Fruit fly (Drosophila melanogaster) whole organism, embryonic: Measurements from ENCODE around the gene NC2beta.

Experiments used
- Abd-B ChIP-seq: fragments of 200-800 bp; sonication (Bioruptor generic); optimal IDR thresholded peaks from 2 replicates; lab custom pipeline; 2018; ENCODE audit warnings: missing biosample characterization, mild to moderate bottlenecking, missing genetic modification characterization, moderate library complexity
- CG10274 ChIP-seq: fragments of 200-800 bp; sonication (Bioruptor generic); optimal IDR thresholded peaks from 3 replicates; lab custom pipeline; 2017; ENCODE audit warnings: missing biosample characterization, mild to moderate bottlenecking, missing genetic modification characterization
- CG10462 ChIP-seq: fragments of 200-800 bp; sonication (Bioruptor generic); optimal IDR thresholded peaks from 2 replicates; lab custom pipeline; 2016; ENCODE audit warnings: missing biosample characterization, missing genetic modification characterization
- CG11560 ChIP-seq: fragments of 200-800 bp; sonication (Bioruptor generic); IDR thresholded peaks from 3 replicates; pipeline ENCODE4 v1.3.6; 2022; ENCODE audit warnings: missing biosample characterization, missing genetic modification characterization
- CG13287 ChIP-seq: fragments of 200-800 bp; sonication (Bioruptor generic); IDR thresholded peaks from 2 replicates; pipeline ENCODE4 v1.3.6; 2022; ENCODE audit warnings: missing biosample characterization, missing genetic modification characterization; ENCODE audit not compliant: partially characterized antibody
- CG15514 ChIP-seq: fragments of 200-800 bp; sonication (Bioruptor generic); optimal IDR thresholded peaks from 3 replicates; lab custom pipeline; 2017; ENCODE audit warnings: missing biosample characterization, missing genetic modification characterization, mild to moderate bottlenecking, moderate library complexity, missing genetic modification reagents
- CG17568 ChIP-seq: fragments of 200-800 bp; sonication (Bioruptor generic); optimal IDR thresholded peaks from 2 replicates; lab custom pipeline; 2018; ENCODE audit warnings: missing biosample characterization, mild to moderate bottlenecking, missing genetic modification characterization, moderate library complexity
- CG30431 ChIP-seq: fragments of 200-800 bp; sonication (Bioruptor generic); optimal IDR thresholded peaks from 2 replicates; lab custom pipeline; 2017; ENCODE audit warnings: missing biosample characterization, missing genetic modification characterization
- CG34422 ChIP-seq: fragments of 200-800 bp; sonication (Bioruptor generic); IDR thresholded peaks from 3 replicates; pipeline ENCODE4 v1.3.6; 2022; ENCODE audit warnings: missing biosample characterization, missing genetic modification characterization
- CG8281 ChIP-seq: fragments of 200-800 bp; sonication (Bioruptor generic); optimal IDR thresholded peaks from 2 replicates; lab custom pipeline; 2018; ENCODE audit warnings: missing biosample characterization, mild to moderate bottlenecking, missing genetic modification characterization, moderate library complexity
- CG8388 ChIP-seq: fragments of 200-800 bp; sonication (Bioruptor generic); optimal IDR thresholded peaks from 2 replicates; lab custom pipeline; 2019; ENCODE audit warnings: missing biosample characterization, mild to moderate bottlenecking, missing genetic modification characterization, moderate library complexity
- CG9727 ChIP-seq: fragments of 200-800 bp; sonication (Bioruptor generic); optimal IDR thresholded peaks from 3 replicates; lab custom pipeline; 2017; ENCODE audit warnings: missing biosample characterization, mild to moderate bottlenecking, missing genetic modification characterization
- D19B ChIP-seq: fragments of 200-800 bp; sonication (Bioruptor generic); optimal IDR thresholded peaks from 2 replicates; lab custom pipeline; 2017; ENCODE audit warnings: missing biosample characterization, mild to moderate bottlenecking, missing genetic modification characterization
- Dfd ChIP-seq, 2 experiments: fragments of >200 bp; optimal IDR thresholded peaks; 2 replicates each; lab custom pipeline; 2017; ENCODE audit warnings: missing biosample characterization in 2 of 2, missing genetic modification characterization in 2 of 2
- Drgx ChIP-seq: fragments of 200-800 bp; sonication (Bioruptor generic); IDR thresholded peaks from 2 replicates; pipeline ENCODE4 v1.3.6; 2022; ENCODE audit warnings: missing biosample characterization, missing genetic modification characterization
- Eip74EF ChIP-seq, 2 experiments: fragments of 200-800 bp in 1 of 2; fragments of >200 bp in 1 of 2; sonication (Bioruptor generic) in 1 of 2; optimal IDR thresholded peaks; 2 replicates each; lab custom pipeline; 2017 to 2019; ENCODE audit warnings: missing biosample characterization in 2 of 2, missing genetic modification characterization in 2 of 2, mild to moderate bottlenecking in 1 of 2, moderate library complexity in 1 of 2
- Fer3 ChIP-seq: fragments of 200-800 bp; sonication (Bioruptor generic); optimal IDR thresholded peaks from 2 replicates; lab custom pipeline; 2018; ENCODE audit warnings: missing biosample characterization, mild to moderate bottlenecking, missing genetic modification characterization, moderate library complexity
- MTF-1 ChIP-seq: fragments of 200-800 bp; sonication (Bioruptor generic); optimal IDR thresholded peaks from 2 replicates; lab custom pipeline; 2018; ENCODE audit warnings: missing biosample characterization, mild to moderate bottlenecking, missing genetic modification characterization, borderline replicate concordance
- Mad ChIP-seq: fragments of 200-800 bp; sonication (Bioruptor generic); optimal IDR thresholded peaks from 2 replicates; lab custom pipeline; 2016; ENCODE audit warnings: missing biosample characterization, missing genetic modification characterization
- Mes4 ChIP-seq: fragments of 200-800 bp; sonication (Bioruptor generic); optimal IDR thresholded peaks from 2 replicates; lab custom pipeline; 2016; ENCODE audit warnings: missing biosample characterization, missing genetic modification characterization
- Poxn ChIP-seq: fragments of 200-800 bp; sonication (Bioruptor generic); IDR thresholded peaks from 2 replicates; pipeline ENCODE4 v1.3.6; 2022; ENCODE audit warnings: missing biosample characterization, missing genetic modification characterization
- Spps ChIP-seq: fragments of 200-800 bp; sonication (Bioruptor generic); optimal IDR thresholded peaks from 2 replicates; lab custom pipeline; 2018; ENCODE audit warnings: missing biosample characterization, mild to moderate bottlenecking, missing genetic modification characterization
- Tbp ChIP-seq: fragments of >200 bp; optimal IDR thresholded peaks from 2 replicates; lab custom pipeline; 2018; ENCODE audit warnings: missing biosample characterization, missing genetic modification characterization
- YL-1 ChIP-seq: fragments of 200-800 bp; sonication (Bioruptor generic); optimal IDR thresholded peaks from 3 replicates; lab custom pipeline; 2017; ENCODE audit warnings: missing biosample characterization, mild to moderate bottlenecking, missing genetic modification characterization
- ac ChIP-seq: fragments of 200-800 bp; sonication (Bioruptor generic); optimal IDR thresholded peaks from 3 replicates; lab custom pipeline; 2017; ENCODE audit warnings: missing biosample characterization, mild to moderate bottlenecking, missing genetic modification characterization
- amos ChIP-seq: fragments of 200-800 bp; sonication (Bioruptor generic); IDR thresholded peaks from 2 replicates; pipeline ENCODE4 v1.3.6; 2022; ENCODE audit warnings: missing biosample characterization, missing genetic modification characterization; ENCODE audit not compliant: partially characterized antibody
- bab2 ChIP-seq: fragments of 200-800 bp; sonication (Bioruptor generic); optimal IDR thresholded peaks from 2 replicates; lab custom pipeline; 2016; ENCODE audit warnings: missing biosample characterization, missing genetic modification characterization
- cg ChIP-seq: fragments of 200-800 bp; sonication (Bioruptor generic); optimal IDR thresholded peaks from 3 replicates; lab custom pipeline; 2019; ENCODE audit warnings: missing biosample characterization, mild to moderate bottlenecking, missing genetic modification characterization, moderate library complexity
- chm ChIP-seq: fragments of 200-800 bp; sonication (Bioruptor generic); IDR thresholded peaks from 2 replicates; pipeline ENCODE4 v1.3.6; 2022; ENCODE audit warnings: missing biosample characterization, missing genetic modification characterization
- dm ChIP-seq: fragments of 200-800 bp; sonication (Bioruptor generic); optimal IDR thresholded peaks from 3 replicates; lab custom pipeline; 2016; ENCODE audit warnings: missing biosample characterization, missing genetic modification characterization
- dmrt99B ChIP-seq: fragments of 200-800 bp; sonication (Bioruptor generic); optimal IDR thresholded peaks from 2 replicates; lab custom pipeline; 2018; ENCODE audit warnings: missing biosample characterization, mild to moderate bottlenecking, missing genetic modification characterization, moderate library complexity
- eyg ChIP-seq: fragments of 200-800 bp; sonication (Bioruptor generic); optimal IDR thresholded peaks from 3 replicates; lab custom pipeline; 2016; ENCODE audit warnings: missing biosample characterization, missing genetic modification characterization
- gem ChIP-seq: fragments of 200-800 bp; sonication (Bioruptor generic); optimal IDR thresholded peaks from 2 replicates; lab custom pipeline; 2019; ENCODE audit warnings: missing biosample characterization, mild to moderate bottlenecking, missing genetic modification characterization, moderate library complexity
- h ChIP-seq: fragments of >200 bp; optimal IDR thresholded peaks from 2 replicates; lab custom pipeline; 2017
- hbn ChIP-seq: fragments of 200-800 bp; sonication (Bioruptor generic); IDR thresholded peaks from 2 replicates; pipeline ENCODE4 v1.3.6; 2022; ENCODE audit warnings: missing biosample characterization, missing genetic modification characterization; ENCODE audit not compliant: partially characterized antibody
- insv ChIP-seq, 2 experiments: fragments of 200-800 bp; sonication (Bioruptor generic); optimal IDR thresholded peaks; 3 replicates each; lab custom pipeline; 2016 to 2018; ENCODE audit warnings: missing biosample characterization in 2 of 2, missing genetic modification characterization in 2 of 2
- lab ChIP-seq: fragments of 200-800 bp; sonication (Bioruptor generic); optimal IDR thresholded peaks from 3 replicates; lab custom pipeline; 2017; ENCODE audit warnings: missing biosample characterization, missing genetic modification characterization, mild to moderate bottlenecking, moderate library complexity, missing genetic modification reagents
- maf-S ChIP-seq: fragments of 200-800 bp; sonication (Bioruptor generic); optimal IDR thresholded peaks from 2 replicates; lab custom pipeline; 2016; ENCODE audit warnings: missing biosample characterization, missing genetic modification characterization
- nmo ChIP-seq: fragments of 200-800 bp; sonication (Bioruptor generic); optimal IDR thresholded peaks from 2 replicates; lab custom pipeline; 2018; ENCODE audit warnings: missing biosample characterization, mild to moderate bottlenecking, missing genetic modification characterization, moderate library complexity
- onecut ChIP-seq: fragments of 200-800 bp; sonication (Bioruptor generic); IDR thresholded peaks from 2 replicates; pipeline ENCODE4 v1.3.6; 2022; ENCODE audit warnings: missing biosample characterization, missing genetic modification characterization
- pita ChIP-seq: fragments of 200-800 bp; sonication (Bioruptor generic); optimal IDR thresholded peaks from 2 replicates; lab custom pipeline; 2017; ENCODE audit warnings: missing biosample characterization, mild to moderate bottlenecking, missing genetic modification characterization
- sd ChIP-seq: fragments of 200-800 bp; sonication (Bioruptor generic); optimal IDR thresholded peaks from 3 replicates; lab custom pipeline; 2018; ENCODE audit warnings: missing biosample characterization, mild to moderate bottlenecking, missing genetic modification characterization, moderate library complexity
- sisA ChIP-seq: fragments of 200-800 bp; sonication (Bioruptor generic); IDR thresholded peaks from 2 replicates; pipeline ENCODE4 v1.3.6; 2022; ENCODE audit warnings: missing biosample characterization, missing genetic modification characterization
- slou ChIP-seq: fragments of 200-800 bp; sonication (Bioruptor generic); optimal IDR thresholded peaks from 3 replicates; lab custom pipeline; 2016; ENCODE audit warnings: missing biosample characterization, missing genetic modification characterization
- sr ChIP-seq: fragments of 200-800 bp; sonication (Bioruptor generic); IDR thresholded peaks from 3 replicates; pipeline ENCODE4 v1.3.6; 2022; ENCODE audit warnings: missing biosample characterization, missing genetic modification characterization
- ssp ChIP-seq: fragments of 200-800 bp; sonication (Bioruptor generic); IDR thresholded peaks from 2 replicates; pipeline ENCODE4 v1.3.6; 2022; ENCODE audit warnings: missing biosample characterization, missing genetic modification characterization
- stc ChIP-seq: fragments of 200-800 bp; sonication (Bioruptor generic); IDR thresholded peaks from 2 replicates; pipeline ENCODE4 v1.3.6; 2022; ENCODE audit warnings: missing biosample characterization, missing genetic modification characterization
- tll ChIP-seq, 2 experiments: fragments of 200-800 bp in 1 of 2; fragments of >200 bp in 1 of 2; sonication (Bioruptor generic) in 1 of 2; optimal IDR thresholded peaks; 2 replicates each; lab custom pipeline; 2017 to 2019; ENCODE audit warnings: missing biosample characterization in 2 of 2, missing genetic modification characterization in 2 of 2, mild to moderate bottlenecking in 1 of 2, moderate library complexity in 1 of 2
- tx ChIP-seq: fragments of 200-800 bp; sonication (Bioruptor generic); optimal IDR thresholded peaks from 2 replicates; lab custom pipeline; 2016; ENCODE audit warnings: missing biosample characterization, missing genetic modification characterization
- unpg ChIP-seq: fragments of 200-800 bp; sonication (Bioruptor generic); optimal IDR thresholded peaks from 3 replicates; lab custom pipeline; 2018; ENCODE audit warnings: missing biosample characterization, mild to moderate bottlenecking, missing genetic modification characterization, moderate library complexity
- yki ChIP-seq: fragments of >200 bp; optimal IDR thresholded peaks from 3 replicates; lab custom pipeline; 2018
- zfh2 ChIP-seq: fragments of 200-800 bp; sonication (Bioruptor generic); optimal IDR thresholded peaks from 2 replicates; lab custom pipeline; 2016; ENCODE audit warnings: missing biosample characterization, missing genetic modification characterization

Gene NC2beta

dm6 chr2L:15005505-15005904, 2.1 kb upstream of the NC2beta start, which contains the start of gene DCTN5-p25 (continued):
- TF ChIP-seq onecut (GFP tag; lab: Robert Waterston, UW) (no peak), Dfd (GFP tag; optimal IDR thresholded peaks at IDR 0.05; lab: Kevin White, UChicago) (no peak), MTF-1 (no peak), ssp (no peak), CG15514 (GFP tag; lab: Kevin White, UChicago) (peak; percentile 20), maf-S (GFP tag; lab: Kevin White, UChicago) (no peak), Eip74EF (GFP tag; optimal IDR thresholded peaks at IDR 0.05; lab: Kevin White, UChicago) (no peak), CG34422 (no peak), CG9727 (no peak), nmo (GFP tag; lab: Kevin White, UChicago) (no peak), dmrt99B (tag; lab: Kevin White, UChicago) (no peak), chm (GFP tag; lab: Robert Waterston, UW) (no peak), zfh2 (GFP tag; lab: Kevin White, UChicago) (no peak), tx (GFP tag; lab: Kevin White, UChicago) (no peak), CG8388 (GFP tag; lab: Kevin White, UChicago) (no peak), Mad (GFP tag; lab: Kevin White, UChicago) (no peak), CG17568 (GFP tag; lab: Kevin White, UChicago) (no peak), amos (no peak), Tbp (GFP tag; lab: Kevin White, UChicago) (no peak), Poxn (GFP tag; lab: Robert Waterston, UW) (no peak), YL-1 (GFP tag; lab: Kevin White, UChicago) (peak; percentile 4), stc (GFP tag; lab: Robert Waterston, UW) (no peak), CG30431 (GFP tag; lab: Kevin White, UChicago) (no peak), Mes4 (no peak), Spps (tag; lab: Kevin White, UChicago) (no peak), ac (GFP tag; lab: Kevin White, UChicago) (no peak), tll (GFP tag; optimal IDR thresholded peaks at IDR 0.05; lab: Kevin White, UChicago) (no peak), D19B (GFP tag; lab: Kevin White, UChicago) (no peak), Drgx (GFP tag; lab: Robert Waterston, UW) (no peak), eyg (GFP tag; lab: Kevin White, UChicago) (no peak), slou (GFP tag; lab: Kevin White, UChicago) (no peak), cg (GFP tag; lab: Kevin White, UChicago) (no peak), h (lab: Kevin White, UChicago) (no peak), bab2 (no peak), pita (GFP tag; lab: Kevin White, UChicago) (peak; percentile 46), unpg (GFP tag; lab: Kevin White, UChicago) (no peak), sd (tag; lab: Kevin White, UChicago) (peak; percentile 93), hbn (GFP tag; lab: Robert Waterston, UW) (no peak), CG10462 (GFP tag; lab: Kevin White, UChicago) (no peak), CG11560 (no peak), lab (GFP tag; lab: Kevin White, UChicago) (no peak), sr (GFP tag; lab: Robert Waterston, UW) (no peak), Abd-B (GFP tag; lab: Kevin White, UChicago) (no peak), CG13287 (GFP tag; lab: Robert Waterston, UW) (peak; percentile 41; the same call in 1 of the 2 replicates), dm (GFP tag; lab: Kevin White, UChicago) (no peak), Fer3 (tag; lab: Kevin White, UChicago) (no peak), CG8281 (tag; lab: Kevin White, UChicago) (no peak), CG10274 (GFP tag; lab: Kevin White, UChicago) (no peak), yki (lab: Kevin White, UChicago) (no peak), insv (GFP tag; optimal IDR thresholded peaks at IDR 0.05; lab: Kevin White, UChicago) (no peak), gem (no peak), sisA (no peak)
